Worm (Caenorhabditis elegans) whole organism, L2 larva: Measurements from ENCODE around the gene drh-1.
A peak's percentile ranks its signal among the peaks of the same experiment; 100 is the strongest.
"Not testable (repeated sequence)": the region's sequence is repeated elsewhere in the genome, so short reads cannot be mapped to it uniquely, and the experiment has no call there.

Source experiments
- C34F6.9 ChIP-seq: fragments of 150-350 bp; optimal IDR thresholded peaks from 2 replicates; lab custom pipeline; 2014; ENCODE audit warnings: missing biosample characterization, missing genetic modification characterization
- R02D3.7 ChIP-seq: fragments of 150-350 bp; optimal IDR thresholded peaks from 2 replicates; lab custom pipeline; 2014; ENCODE audit warnings: missing biosample characterization, missing genetic modification characterization
- Y55F3AM.14 ChIP-seq: fragments of 200-800 bp; sonication (Bioruptor generic); optimal IDR thresholded peaks from 2 replicates; lab custom pipeline; 2018; ENCODE audit warnings: mild to moderate bottlenecking, missing genetic modification characterization, missing compliant biosample characterization
- ZK546.5 ChIP-seq: sonication (generic microtip); optimal IDR thresholded peaks from 2 replicates; lab custom pipeline; 2017; ENCODE audit warnings: missing biosample characterization, missing genetic modification characterization
- alr-1 ChIP-seq: fragments of 150-350 bp; optimal IDR thresholded peaks from 2 replicates; lab custom pipeline; 2014; ENCODE audit warnings: missing biosample characterization, missing genetic modification characterization
- aly-2 ChIP-seq: fragments of 150-350 bp; optimal IDR thresholded peaks from 2 replicates; lab custom pipeline; 2014; ENCODE audit warnings: missing biosample characterization, missing genetic modification characterization
- ama-1 ChIP-seq: fragments of 150-350 bp; optimal IDR thresholded peaks from 2 replicates; lab custom pipeline; 2018; ENCODE audit warnings: inconsistent platforms
- blmp-1 ChIP-seq: sonication (generic microtip); optimal IDR thresholded peaks from 2 replicates; lab custom pipeline; 2017; ENCODE audit warnings: missing genetic modification characterization, mild to moderate bottlenecking, missing compliant biosample characterization, antibody characterized with exemption, moderate library complexity; ENCODE audit not compliant: insufficient read depth
- ceh-82 ChIP-seq: fragments of 150-350 bp; optimal IDR thresholded peaks from 2 replicates; lab custom pipeline; 2014; ENCODE audit warnings: missing biosample characterization, missing genetic modification characterization
- crh-2 ChIP-seq: sonication (generic microtip); optimal IDR thresholded peaks from 2 replicates; lab custom pipeline; 2017; ENCODE audit warnings: missing biosample characterization, missing genetic modification characterization
- dmd-4 ChIP-seq: sonication (generic microtip); optimal IDR thresholded peaks from 2 replicates; lab custom pipeline; 2017; ENCODE audit warnings: missing biosample characterization, missing genetic modification characterization
- egl-27 ChIP-seq: sonication (generic microtip); optimal IDR thresholded peaks from 3 replicates; lab custom pipeline; 2017; ENCODE audit warnings: missing biosample characterization, missing genetic modification reagents, missing genetic modification characterization
- elt-1 ChIP-seq: fragments of 150-350 bp; optimal IDR thresholded peaks from 2 replicates; lab custom pipeline; 2014; ENCODE audit warnings: missing biosample characterization, missing genetic modification characterization
- elt-3 ChIP-seq: sonication (generic microtip); optimal IDR thresholded peaks from 2 replicates; lab custom pipeline; 2017; ENCODE audit warnings: missing biosample characterization, missing genetic modification characterization
- fos-1 ChIP-seq: fragments of 150-350 bp; optimal IDR thresholded peaks from 2 replicates; lab custom pipeline; 2014; ENCODE audit warnings: missing biosample characterization, missing genetic modification characterization
- gmeb-1 ChIP-seq: fragments of 150-350 bp; optimal IDR thresholded peaks from 2 replicates; lab custom pipeline; 2014; ENCODE audit warnings: missing biosample characterization, missing genetic modification characterization
- lin-11 ChIP-seq: fragments of 150-350 bp; sonication (generic microtip); optimal IDR thresholded peaks from 2 replicates; lab custom pipeline; 2014; ENCODE audit warnings: missing biosample characterization, missing genetic modification characterization, inconsistent platforms, mixed read lengths
- lin-13 ChIP-seq: fragments of 150-350 bp; optimal IDR thresholded peaks from 2 replicates; lab custom pipeline; 2014; ENCODE audit warnings: missing biosample characterization, missing genetic modification reagents, missing genetic modification characterization
- lin-39 ChIP-seq: fragments of 150-350 bp; optimal IDR thresholded peaks from 2 replicates; lab custom pipeline; 2014; ENCODE audit warnings: missing biosample characterization, missing genetic modification reagents, missing genetic modification characterization
- lsy-2 ChIP-seq, 2 experiments: fragments of 150-350 bp in 1 of 2; sonication (generic microtip) in 1 of 2; optimal IDR thresholded peaks; 2 replicates each; lab custom pipeline; 2014 to 2017; ENCODE audit warnings: missing biosample characterization in 2 of 2, missing genetic modification characterization in 2 of 2
- mab-5 ChIP-seq: fragments of 150-350 bp; optimal IDR thresholded peaks from 2 replicates; lab custom pipeline; 2014; ENCODE audit warnings: missing biosample characterization, missing genetic modification characterization
- mbf-1 ChIP-seq: sonication (generic microtip); optimal IDR thresholded peaks from 2 replicates; lab custom pipeline; 2017; ENCODE audit warnings: missing biosample characterization, missing genetic modification characterization
- nhr-11 ChIP-seq: fragments of 150-350 bp; optimal IDR thresholded peaks from 2 replicates; lab custom pipeline; 2014; ENCODE audit warnings: missing biosample characterization, missing genetic modification characterization
- nhr-237 ChIP-seq: fragments of 150-350 bp; optimal IDR thresholded peaks from 2 replicates; lab custom pipeline; 2014; ENCODE audit warnings: missing biosample characterization, missing genetic modification characterization
- nhr-6 ChIP-seq: fragments of 150-350 bp; optimal IDR thresholded peaks from 2 replicates; lab custom pipeline; 2014; ENCODE audit warnings: missing biosample characterization, missing genetic modification characterization
- peb-1 ChIP-seq: fragments of 150-350 bp; optimal IDR thresholded peaks from 2 replicates; lab custom pipeline; 2014; ENCODE audit warnings: missing biosample characterization, missing genetic modification characterization
- sem-4 ChIP-seq: fragments of 150-350 bp; optimal IDR thresholded peaks from 2 replicates; lab custom pipeline; 2014; ENCODE audit warnings: missing biosample characterization, missing genetic modification reagents, missing genetic modification characterization
- skn-1 ChIP-seq: sonication (generic microtip); optimal IDR thresholded peaks from 2 replicates; lab custom pipeline; 2017; ENCODE audit warnings: missing biosample characterization, missing genetic modification characterization
- sma-9 ChIP-seq, 2 experiments: fragments of 150-350 bp in 1 of 2; sonication (generic microtip) in 1 of 2; optimal IDR thresholded peaks; 2 replicates each; lab custom pipeline; 2014 to 2016; ENCODE audit warnings: missing genetic modification characterization in 2 of 2, mild to moderate bottlenecking in 1 of 2, missing biosample characterization in 1 of 2, missing compliant biosample characterization in 1 of 2, missing genetic modification reagents in 1 of 2, moderate library complexity in 1 of 2
- snpc-4 ChIP-seq: fragments of 150-350 bp; optimal IDR thresholded peaks from 2 replicates; lab custom pipeline; 2014; ENCODE audit warnings: missing biosample characterization, missing genetic modification characterization
- unc-39 ChIP-seq: fragments of 150-350 bp; optimal IDR thresholded peaks from 2 replicates; lab custom pipeline; 2014; ENCODE audit warnings: missing biosample characterization, missing genetic modification characterization
- zag-1 ChIP-seq: fragments of 150-350 bp; optimal IDR thresholded peaks from 2 replicates; lab custom pipeline; 2014; ENCODE audit warnings: missing biosample characterization, missing genetic modification characterization
- ztf-1 ChIP-seq: fragments of 200-800 bp; sonication (Bioruptor generic); conservative IDR thresholded peaks from 2 replicates; pipeline ENCODE4 v1.3.6; 2022; ENCODE audit warnings: missing genetic modification characterization, missing compliant biosample characterization
- ztf-4 ChIP-seq: fragments of 150-350 bp; optimal IDR thresholded peaks from 2 replicates; lab custom pipeline; 2014; ENCODE audit warnings: missing biosample characterization, missing genetic modification characterization

Gene drh-1

ce11 chrIV:6598740-6599139 is 14.4 kb downstream of the drh-1 start, which contains the start of gene nspb-5:
TSS of gene nspb-5 (plus strand) at chrIV:6599040.
- not testable (repeated sequence) for TF ChIP-seq lin-39, ceh-82, elt-1 (tag; lab: Kevin White, UChicago)

- not testable (repeated sequence) for TF ChIP-seq nhr-237 (tag; lab: Kevin White, UChicago); ztf-1; ceh-82 (tag; lab: Kevin White, UChicago)
Observed at ce11 chrIV:6597918-6598317, 15.2 kb downstream of the drh-1 start, which contains the start of gene nspb-4. TSS of gene nspb-4 (plus strand) at chrIV:6598218.

ce11 chrIV:6597298-6597697 is 15.9 kb downstream of the drh-1 start, which contains the start of gene F38A5.6:
TSS of gene F38A5.6 (minus strand) at chrIV:6597398.
- TF ChIP-seq nhr-237 (tag; lab: Kevin White, UChicago) (no peak), R02D3.7 (tag; lab: Kevin White, UChicago) (no peak), lsy-2 (tag; optimal IDR thresholded peaks at IDR 0.05; lab: Kevin White, UChicago) (no peak), skn-1 (tag; lab: Kevin White, UChicago) (no peak), mbf-1 (no peak), peb-1 (no peak), C34F6.9 (tag; lab: Kevin White, UChicago) (no peak), ztf-4 (no peak), crh-2 (tag; lab: Kevin White, UChicago) (no peak), dmd-4 (tag; lab: Kevin White, UChicago) (no peak)

- no peak for TF ChIP-seq ZK546.5
- no peak for TF ChIP-seq ztf-1
- no peak for TF ChIP-seq elt-3 (tag; lab: Kevin White, UChicago)
- no peak for TF ChIP-seq ztf-4
- TF ChIP-seq blmp-1 (tag; lab: Kevin White, UChicago): no peak
- no peak for TF ChIP-seq snpc-4
- TF ChIP-seq Y55F3AM.14 (GFP tag; lab: Kevin White, UChicago): no peak
- no peak for TF ChIP-seq unc-39 (tag; lab: Kevin White, UChicago)
- no peak for TF ChIP-seq ceh-82 (tag; lab: Kevin White, UChicago)
- TF ChIP-seq egl-27: no peak
- no peak for TF ChIP-seq lin-11 (tag; lab: Kevin White, UChicago)
- TF ChIP-seq nhr-6 (tag; lab: Kevin White, UChicago): no peak
- TF ChIP-seq sem-4: no peak
- TF ChIP-seq nhr-11 (tag; lab: Kevin White, UChicago): no peak
- TF ChIP-seq lin-13 (GFP tag; lab: Kevin White, UChicago): no peak
- TF ChIP-seq lsy-2 (tag; optimal IDR thresholded peaks at IDR 0.05; lab: Kevin White, UChicago): no peak
Observed at ce11 chrIV:6595912-6596311, 17.2 kb downstream of the drh-1 start, which contains the start of gene F38A5.22. TSS of gene F38A5.22 (minus strand) at chrIV:6595940.

ce11 chrIV:6594871-6595270 is 18.3 kb downstream of the drh-1 start, which contains the start of gene nspb-3:
TSS of gene nspb-3 (minus strand) at chrIV:6594971.
- TF ChIP-seq R02D3.7 (tag; lab: Kevin White, UChicago); egl-27; nhr-11 (tag; lab: Kevin White, UChicago): not testable (repeated sequence)

ce11 chrIV:6591010-6591746 is 22.0 kb downstream of the drh-1 start, which contains the start of the genes nspb-1 and nspb-2:
TSS of gene nspb-1 (minus strand) at chrIV:6591110.
TSS of gene nspb-2 (plus strand) at chrIV:6591696.
- TF ChIP-seq lin-39, skn-1, nhr-11 (tag; lab: Kevin White, UChicago): not testable (repeated sequence)

- TF ChIP-seq elt-1 (tag; lab: Kevin White, UChicago) (no peak), sma-9 (GFP tag; optimal IDR thresholded peaks at IDR 0.05; lab: Kevin White, UChicago) (peak; percentile 25), sma-9 (tag; optimal IDR thresholded peaks at IDR 0.05; lab: Kevin White, UChicago) (no peak), elt-3 (tag; lab: Kevin White, UChicago) (no peak), nhr-6 (tag; lab: Kevin White, UChicago) (no peak), gmeb-1 (tag; lab: Kevin White, UChicago) (no peak), fos-1 (tag; lab: Kevin White, UChicago) (peak; percentile 93), nhr-237 (tag; lab: Kevin White, UChicago) (no peak), ztf-4 (no peak), aly-2 (tag; lab: Kevin White, UChicago) (no peak), alr-1 (tag; lab: Kevin White, UChicago) (no peak), ama-1 (lab: Kevin White, UChicago) (no peak), mab-5 (no peak), zag-1 (tag; lab: Kevin White, UChicago) (no peak)
Observed at ce11 chrIV:6590029-6590428, 23.1 kb downstream of the drh-1 start, which contains the start of the genes lec-11 and irld-7. TSS of gene lec-11 (minus strand) at chrIV:6590154. TSS of gene irld-7 (plus strand) at chrIV:6590360.
